Worm (Caenorhabditis elegans) whole organism, early embryonic: ENCODE data around the gene srd-31.

Experiments
- B0310.2 ChIP-seq: sonication (generic microtip); optimal IDR thresholded peaks from 2 replicates; lab custom pipeline; 2016; ENCODE audit warnings: mild to moderate bottlenecking, missing genetic modification characterization, missing compliant biosample characterization
- aly-1 ChIP-seq: sonication (generic microtip); optimal IDR thresholded peaks from 2 replicates; lab custom pipeline; 2016; ENCODE audit warnings: missing genetic modification characterization, missing compliant biosample characterization
- ama-1 ChIP-seq: fragments of 150-350 bp; optimal IDR thresholded peaks from 2 replicates; lab custom pipeline; 2014
- ceh-13 ChIP-seq: fragments of 200-800 bp; sonication (Bioruptor generic); optimal IDR thresholded peaks from 2 replicates; lab custom pipeline; 2018; ENCODE audit warnings: mild to moderate bottlenecking, missing genetic modification characterization, missing compliant biosample characterization
- ceh-36 ChIP-seq: sonication (generic microtip); optimal IDR thresholded peaks from 2 replicates; lab custom pipeline; 2016; ENCODE audit warnings: missing genetic modification characterization, inconsistent platforms, missing compliant biosample characterization
- flt-1 ChIP-seq: fragments of 200-800 bp; sonication (Bioruptor generic); IDR thresholded peaks from 2 replicates; pipeline ENCODE4 v1.3.6; 2022; ENCODE audit warnings: missing genetic modification characterization, missing compliant biosample characterization
- hmbx-1 ChIP-seq: sonication (generic microtip); optimal IDR thresholded peaks from 2 replicates; lab custom pipeline; 2016; ENCODE audit warnings: mild to moderate bottlenecking, missing genetic modification characterization, missing compliant biosample characterization
- hmg-4 ChIP-seq: fragments of 200-800 bp; sonication (Bioruptor generic); optimal IDR thresholded peaks from 2 replicates; lab custom pipeline; 2018; ENCODE audit warnings: mild to moderate bottlenecking, missing genetic modification characterization, missing compliant biosample characterization
- hnd-1 ChIP-seq: sonication (generic microtip); optimal IDR thresholded peaks from 2 replicates; lab custom pipeline; 2016; ENCODE audit warnings: missing genetic modification characterization, missing compliant biosample characterization
- pes-1 ChIP-seq: fragments of 200-800 bp; sonication (Bioruptor generic); IDR thresholded peaks from 2 replicates; pipeline ENCODE4 v1.3.6; 2022; ENCODE audit warnings: missing genetic modification reagents, missing genetic modification characterization, missing compliant biosample characterization
- sea-1 ChIP-seq: fragments of 200-800 bp; sonication (Bioruptor generic); conservative IDR thresholded peaks from 2 replicates; pipeline ENCODE4 v1.3.6; 2022; ENCODE audit warnings: missing genetic modification characterization, missing compliant biosample characterization
- tbx-11 ChIP-seq: fragments of 200-800 bp; sonication (Bioruptor generic); IDR thresholded peaks from 2 replicates; pipeline ENCODE4 v1.3.6; 2022; ENCODE audit warnings: missing genetic modification characterization, missing compliant biosample characterization
- tra-4 ChIP-seq: sonication (generic microtip); optimal IDR thresholded peaks from 2 replicates; lab custom pipeline; 2017; ENCODE audit warnings: missing genetic modification characterization, missing compliant biosample characterization

- TF ChIP-seq ama-1 (no peak), tbx-11 (no peak), hmg-4 (GFP tag; lab: Kevin White, UChicago) (no peak), sea-1 (GFP tag; lab: Robert Waterston, UW) (no peak), ceh-13 (GFP tag; lab: Kevin White, UChicago) (no peak), pes-1 (no peak), flt-1 (GFP tag; lab: Robert Waterston, UW) (no peak), aly-1 (tag; lab: Kevin White, UChicago) (no peak), B0310.2 (tag; lab: Kevin White, UChicago) (no peak), ceh-36 (tag; lab: Kevin White, UChicago) (no peak), tra-4 (tag; lab: Kevin White, UChicago) (no peak), hnd-1 (tag; lab: Kevin White, UChicago) (no peak), hmbx-1 (tag; lab: Kevin White, UChicago) (no peak)
Observed at ce11 chrV:7641718-7642117, 7.2 kb upstream of the srd-31 start.
